Fruit fly (Drosophila melanogaster): ENCODE results near the gene mira.

Gene mira

dm6 chr3R:19924331-19924730 is 10.6 kb downstream of the mira start:
- TF ChIP-seq CG15710 (tag; optimal IDR thresholded peaks at IDR 0.05) (no peak), CG17806 (tag; optimal IDR thresholded peaks at IDR 0.05) (no peak), CG32121 (GFP tag; IDR thresholded peaks at IDR 0.05) (no peak), CG34367 (tag; optimal IDR thresholded peaks at IDR 0.05) (peak; percentile 41), Pif1B (GFP tag; optimal IDR thresholded peaks at IDR 0.05) (peak; percentile 77), Snoo (tag; optimal IDR thresholded peaks at IDR 0.05) (no peak), CG12605 (GFP tag; IDR thresholded peaks at IDR 0.05) (no peak), CG14655 (GFP tag; optimal IDR thresholded peaks at IDR 0.05) (no peak), Pif1A (GFP tag; optimal IDR thresholded peaks at IDR 0.05) (peak; percentile 83), rn (GFP tag; IDR thresholded peaks at IDR 0.05) (no peak), fd96Ca (GFP tag; IDR thresholded peaks at IDR 0.05) (no peak), gl (tag; optimal IDR thresholded peaks at IDR 0.05) (peak; percentile 63)

- TF ChIP-seq CG8301 (tag; optimal IDR thresholded peaks at IDR 0.05) (no peak), CG17806 (tag; optimal IDR thresholded peaks at IDR 0.05) (no peak), CG9948 (tag; optimal IDR thresholded peaks at IDR 0.05) (no peak), gl (tag; optimal IDR thresholded peaks at IDR 0.05) (no peak), CG12605 (GFP tag; IDR thresholded peaks at IDR 0.05) (no peak), Ets98B (GFP tag; IDR thresholded peaks at IDR 0.05) (no peak; the same call in 1 of the 2 replicates), D1 (tag; optimal IDR thresholded peaks at IDR 0.05) (no peak), fd96Ca (GFP tag; IDR thresholded peaks at IDR 0.05) (no peak), CG13204 (GFP tag; optimal IDR thresholded peaks at IDR 0.05) (no peak), rn (GFP tag; IDR thresholded peaks at IDR 0.05) (no peak), CG15710 (tag; optimal IDR thresholded peaks at IDR 0.05) (no peak), Pif1B (GFP tag; optimal IDR thresholded peaks at IDR 0.05) (no peak), CG32121 (GFP tag; IDR thresholded peaks at IDR 0.05) (no peak), CG10348 (GFP tag; IDR thresholded peaks at IDR 0.05) (no peak), CG14655 (GFP tag; optimal IDR thresholded peaks at IDR 0.05) (no peak), CG4496 (GFP tag; IDR thresholded peaks at IDR 0.05) (no peak), EcR (GFP tag; optimal IDR thresholded peaks at IDR 0.05) (no peak)
Observed at dm6 chr3R:19918207-19918606, 16.7 kb downstream of the mira start, which contains the start of gene CG4770. TSS of gene CG4770 (plus strand) at chr3R:19918507.

DNA sequence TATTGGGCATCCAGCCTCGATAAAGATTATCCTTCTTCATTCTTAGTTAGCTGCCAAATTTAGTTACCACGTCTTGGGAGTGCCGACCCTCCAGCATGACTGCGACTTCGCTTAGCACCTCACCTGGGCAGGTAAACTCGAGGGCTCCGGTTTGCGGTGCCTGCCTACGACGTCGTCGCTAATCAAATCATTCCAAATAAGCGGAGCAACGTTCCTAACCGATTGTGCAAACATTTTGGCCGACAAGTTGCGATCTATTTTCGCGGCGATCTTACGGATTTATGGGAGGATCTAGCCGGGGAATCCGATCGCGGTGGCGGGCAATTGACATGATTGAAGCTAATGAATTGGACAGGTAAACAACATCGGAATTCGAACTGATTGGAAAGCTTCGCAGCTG is 17.2 kb downstream of the mira start, which contains the start of gene CG4465:
CG4465 (minus strand) TSS at position 101 of the 400 bp plus-strand sequence.
- TF ChIP-seq CG17806 (tag; optimal IDR thresholded peaks at IDR 0.05) (no peak), D1 (tag; optimal IDR thresholded peaks at IDR 0.05) (no peak), Snoo (tag; optimal IDR thresholded peaks at IDR 0.05) (no peak)

DNA sequence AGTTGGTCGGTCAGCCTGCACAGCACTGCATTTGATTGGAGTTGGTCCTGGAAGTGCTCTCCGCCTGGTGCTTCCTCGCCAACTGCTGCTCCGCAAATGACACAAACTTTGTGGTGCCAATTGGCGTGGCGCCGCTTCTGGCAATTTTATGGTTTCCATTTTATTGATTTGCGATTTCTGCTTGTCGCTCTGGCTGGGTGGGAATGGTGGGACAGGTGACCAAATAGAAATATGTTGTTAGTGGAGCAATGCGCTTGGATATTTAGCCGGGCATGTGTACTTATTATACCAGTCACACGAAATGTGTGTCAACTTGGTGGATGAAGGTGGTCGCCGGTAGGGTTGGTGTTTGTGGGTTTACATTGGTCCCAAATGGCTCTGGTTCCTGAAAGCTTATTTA is 19.6 kb downstream of the mira start, which contains the start of the genes Xport-A and Xport-B:
Xport-A (minus strand) TSS at position 101 of the 400 bp plus-strand sequence.
Xport-B (minus strand) TSS at position 101 of the 400 bp plus-strand sequence.
- TF ChIP-seq Pif1B (GFP tag; optimal IDR thresholded peaks at IDR 0.05), result no peak
- TF ChIP-seq Pif1A (GFP tag; optimal IDR thresholded peaks at IDR 0.05), result no peak
- TF ChIP-seq CG34367 (tag; optimal IDR thresholded peaks at IDR 0.05), result no peak
- no peak for TF ChIP-seq D1 (tag; optimal IDR thresholded peaks at IDR 0.05)
- TF ChIP-seq gl (tag; optimal IDR thresholded peaks at IDR 0.05), result no peak
- no peak for TF ChIP-seq EcR (GFP tag; optimal IDR thresholded peaks at IDR 0.05)

dm6 chr3R:19911030-19911429 is 23.9 kb downstream of the mira start:
- no peak for TF ChIP-seq fd96Ca (GFP tag; IDR thresholded peaks at IDR 0.05)
- TF ChIP-seq CG13204 (GFP tag; optimal IDR thresholded peaks at IDR 0.05), result no peak
- no peak for TF ChIP-seq CG8159 (tag; optimal IDR thresholded peaks at IDR 0.05)
- no peak for TF ChIP-seq CG4496 (GFP tag; IDR thresholded peaks at IDR 0.05)
- no peak for TF ChIP-seq CG12605 (GFP tag; IDR thresholded peaks at IDR 0.05)
- TF ChIP-seq CG32121 (GFP tag; IDR thresholded peaks at IDR 0.05), result no peak
- no peak for TF ChIP-seq gl (tag; optimal IDR thresholded peaks at IDR 0.05)
- TF ChIP-seq Pif1B (GFP tag; optimal IDR thresholded peaks at IDR 0.05), result no peak
- no peak for TF ChIP-seq CG34367 (tag; optimal IDR thresholded peaks at IDR 0.05)
- no peak for TF ChIP-seq Pif1A (GFP tag; optimal IDR thresholded peaks at IDR 0.05)

DNA sequence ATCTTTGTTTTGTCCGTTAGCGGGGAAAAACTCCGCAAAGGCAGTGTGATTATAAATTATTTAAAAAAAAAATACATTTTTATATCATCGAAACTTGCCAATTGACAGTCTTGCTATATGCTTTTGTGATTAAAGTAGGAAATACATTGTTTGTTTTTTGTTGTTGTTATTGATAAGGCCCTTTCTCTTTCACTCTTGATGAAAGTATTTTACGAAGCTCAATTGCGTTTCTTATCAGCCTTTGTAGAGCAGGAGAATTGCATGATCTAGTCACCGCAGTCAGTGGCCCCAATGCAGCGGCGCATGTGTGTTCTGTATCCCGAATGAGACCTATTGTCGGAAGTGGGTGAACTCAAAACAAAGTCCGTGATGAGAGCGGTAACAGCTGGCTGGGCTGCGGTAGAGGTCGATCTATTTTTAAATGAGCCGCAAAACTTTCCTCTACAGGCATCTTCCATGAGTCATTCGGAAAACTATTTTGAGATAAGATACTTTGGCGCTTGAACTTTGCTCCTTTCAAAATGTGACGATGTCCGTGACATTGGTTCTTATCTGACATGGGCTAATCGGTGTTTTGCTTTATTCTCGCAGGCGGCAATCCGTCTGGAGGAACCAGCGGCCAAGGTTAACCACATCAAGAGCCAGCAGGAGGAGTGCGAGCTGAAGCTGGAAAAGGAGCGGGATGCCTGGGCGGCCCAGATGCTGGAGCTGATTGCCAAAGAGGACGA is 24.5 kb downstream of the mira start:
- TF ChIP-seq CG10348 (GFP tag; IDR thresholded peaks at IDR 0.05) (no peak), D1 (tag; optimal IDR thresholded peaks at IDR 0.05) (no peak), Ets98B (GFP tag; IDR thresholded peaks at IDR 0.05) (no peak), CG34367 (tag; optimal IDR thresholded peaks at IDR 0.05) (no peak), CG15710 (tag; optimal IDR thresholded peaks at IDR 0.05) (no peak), CG32121 (GFP tag; IDR thresholded peaks at IDR 0.05) (no peak), gl (tag; optimal IDR thresholded peaks at IDR 0.05) (peak; percentile 36), CG14655 (GFP tag; optimal IDR thresholded peaks at IDR 0.05) (peak; percentile 45), Pif1A (GFP tag; optimal IDR thresholded peaks at IDR 0.05) (peak; percentile 45), CG9948 (tag; optimal IDR thresholded peaks at IDR 0.05) (no peak), CG8301 (tag; optimal IDR thresholded peaks at IDR 0.05) (peak; percentile 2), EcR (GFP tag; optimal IDR thresholded peaks at IDR 0.05) (peak; percentile 52), rn (GFP tag; IDR thresholded peaks at IDR 0.05) (no peak), CG13204 (GFP tag; optimal IDR thresholded peaks at IDR 0.05) (no peak), Pif1B (GFP tag; optimal IDR thresholded peaks at IDR 0.05) (peak; percentile 40), CG12605 (GFP tag; IDR thresholded peaks at IDR 0.05) (no peak), fd96Ca (GFP tag; IDR thresholded peaks at IDR 0.05) (no peak)
